Worm (Caenorhabditis elegans): Measurements from ENCODE around the gene F14H12.6.

The F14H12.6 gene

ce11 chrX:4388834-4389409, 31.6 kb upstream of the F14H12.6 start, which contains the start of gene dpy-23 (continued):
- no peak for TF ChIP-seq gmeb-2 (tag; optimal IDR thresholded peaks at IDR 0.05)
- peak; percentile 97 for TF ChIP-seq nfya-1 (tag; optimal IDR thresholded peaks at IDR 0.05)
- TF ChIP-seq rnt-1 (tag; optimal IDR thresholded peaks at IDR 0.05): peak; percentile 87
- peak; percentile 15 for TF ChIP-seq ceh-2 (tag; optimal IDR thresholded peaks at IDR 0.05)
- peak; percentile 86 for TF ChIP-seq unc-42 (tag; optimal IDR thresholded peaks at IDR 0.05)
- peak; percentile 97 for TF ChIP-seq madf-2 (tag; optimal IDR thresholded peaks at IDR 0.05)
- peak; percentile 93 for TF ChIP-seq ceh-31 (tag; optimal IDR thresholded peaks at IDR 0.05)
- TF ChIP-seq ceh-34 (tag; optimal IDR thresholded peaks at IDR 0.05): peak; percentile 90
- no peak for TF ChIP-seq hlh-15 (tag; optimal IDR thresholded peaks at IDR 0.05)
- peak; percentile 66 for TF ChIP-seq syd-9 (tag; optimal IDR thresholded peaks at IDR 0.05)
- TF ChIP-seq unc-55 (GFP tag; optimal IDR thresholded peaks at IDR 0.05): peak; percentile 90
- no peak for TF ChIP-seq sox-4 (tag; optimal IDR thresholded peaks at IDR 0.05)
- TF ChIP-seq ceh-45 (GFP tag; IDR thresholded peaks at IDR 0.05): no peak

ce11 chrX:4386493-4386892, 29.1 kb upstream of the F14H12.6 start:
- no peak for TF ChIP-seq ceh-2 (tag; optimal IDR thresholded peaks at IDR 0.05)
- no peak for TF ChIP-seq ceh-30 (tag; optimal IDR thresholded peaks at IDR 0.05)
- no peak for TF ChIP-seq ceh-24 (tag; optimal IDR thresholded peaks at IDR 0.05)
- no peak for TF ChIP-seq zip-5 (tag; optimal IDR thresholded peaks at IDR 0.05)
- no peak for TF ChIP-seq hlh-6 (tag; optimal IDR thresholded peaks at IDR 0.05)
- no peak for TF ChIP-seq ceh-48 (tag; optimal IDR thresholded peaks at IDR 0.05)
- TF ChIP-seq sox-2 (GFP tag; IDR thresholded peaks at IDR 0.05): no peak
- no peak for TF ChIP-seq C08G9.2 (tag; optimal IDR thresholded peaks at IDR 0.05)
- no peak for TF ChIP-seq sdc-2 (tag; optimal IDR thresholded peaks at IDR 0.05)
- no peak for TF ChIP-seq fkh-10 (GFP tag; optimal IDR thresholded peaks at IDR 0.05)
- no peak for TF ChIP-seq K02D7.2 (tag; optimal IDR thresholded peaks at IDR 0.05)
- no peak for TF ChIP-seq nhr-11 (tag; optimal IDR thresholded peaks at IDR 0.05)
- no peak for TF ChIP-seq pqm-1 (tag; optimal IDR thresholded peaks at IDR 0.05)
- TF ChIP-seq rnt-1 (tag; optimal IDR thresholded peaks at IDR 0.05): no peak
- TF ChIP-seq hlh-15 (tag; optimal IDR thresholded peaks at IDR 0.05): no peak
- TF ChIP-seq unc-86 (tag; optimal IDR thresholded peaks at IDR 0.05): no peak
- no peak for TF ChIP-seq ceh-31 (tag; optimal IDR thresholded peaks at IDR 0.05)

- TF ChIP-seq rnt-1 (tag; optimal IDR thresholded peaks at IDR 0.05): no peak
- no peak for TF ChIP-seq ztf-16 (tag; optimal IDR thresholded peaks at IDR 0.05)
- no peak for TF ChIP-seq nfya-1 (tag; optimal IDR thresholded peaks at IDR 0.05)
- TF ChIP-seq K02D7.2 (tag; optimal IDR thresholded peaks at IDR 0.05): no peak
- TF ChIP-seq sox-4 (tag; optimal IDR thresholded peaks at IDR 0.05): no peak
- TF ChIP-seq hlh-6 (tag; optimal IDR thresholded peaks at IDR 0.05): no peak
- no peak for TF ChIP-seq dmd-4 (tag; optimal IDR thresholded peaks at IDR 0.05; ENCODE audit: borderline replicate concordance)
- TF ChIP-seq unc-55 (GFP tag; optimal IDR thresholded peaks at IDR 0.05): no peak
- TF ChIP-seq lin-11 (tag; optimal IDR thresholded peaks at IDR 0.05): no peak
- no peak for TF ChIP-seq fkh-10 (GFP tag; optimal IDR thresholded peaks at IDR 0.05)
- TF ChIP-seq hlh-13 (GFP tag; optimal IDR thresholded peaks at IDR 0.05): no peak
- no peak for TF ChIP-seq tbx-2 (tag; optimal IDR thresholded peaks at IDR 0.05)
- no peak for TF ChIP-seq ceh-30 (tag; optimal IDR thresholded peaks at IDR 0.05)
- TF ChIP-seq tbx-7 (tag; optimal IDR thresholded peaks at IDR 0.05): no peak
- TF ChIP-seq ceh-45 (GFP tag; IDR thresholded peaks at IDR 0.05): no peak
- no peak for TF ChIP-seq gmeb-2 (tag; optimal IDR thresholded peaks at IDR 0.05)
- TF ChIP-seq ceh-6 (GFP tag; optimal IDR thresholded peaks at IDR 0.05): no peak
- TF ChIP-seq ets-4 (tag; optimal IDR thresholded peaks at IDR 0.05): no peak
- TF ChIP-seq ref-2 (tag; optimal IDR thresholded peaks at IDR 0.05): no peak
Measured at ce11 chrX:4383316-4383936, 26.1 kb upstream of the F14H12.6 start, which contains the start of gene lst-2. TSS of gene lst-2 (minus strand) at chrX:4383366.

- no peak for TF ChIP-seq pax-1 (tag; optimal IDR thresholded peaks at IDR 0.05)
Measured at ce11 chrX:4377689-4378088, 20.3 kb upstream of the F14H12.6 start, which contains the start of gene R160.12. TSS of gene R160.12 (minus strand) at chrX:4377789.
